Worm (Caenorhabditis elegans): ENCODE results near the gene Y65A5A.24.

DNA sequence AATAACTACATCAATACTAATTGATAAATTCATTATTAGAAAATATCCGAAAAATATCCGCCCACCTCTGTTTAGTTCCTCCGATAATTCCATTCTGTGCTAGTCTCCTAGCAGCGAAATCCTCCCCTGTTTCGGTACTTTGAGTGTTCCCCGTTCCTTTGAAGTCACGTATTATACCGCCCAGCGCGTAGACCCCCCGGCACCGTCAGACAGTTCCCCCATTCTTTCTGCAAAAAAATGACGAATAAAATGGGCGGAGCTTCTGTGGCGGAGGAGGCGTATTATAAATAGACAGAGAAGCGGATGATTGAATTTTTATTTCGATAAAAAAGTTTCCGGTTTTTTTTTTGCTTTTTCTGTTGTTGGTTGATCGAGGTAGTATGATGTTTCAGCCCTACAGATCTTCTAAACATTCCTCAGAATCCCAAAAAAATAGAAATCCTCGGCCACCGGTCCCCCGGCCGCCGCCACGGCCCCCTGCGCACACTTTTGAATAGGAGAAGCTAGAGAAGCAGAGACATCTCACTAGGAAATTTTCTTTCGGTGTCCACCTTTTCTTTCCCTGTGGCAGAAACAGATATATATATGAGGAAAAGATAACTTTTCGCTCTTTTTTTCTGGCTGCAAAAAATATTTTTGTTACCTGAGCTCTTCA lies 28.3 kb downstream of the Y65A5A.24 start:
- TF ChIP-seq F13C5.2 (tag; optimal IDR thresholded peaks at IDR 0.05) = no peak
- no peak for TF ChIP-seq aly-1 (tag; optimal IDR thresholded peaks at IDR 0.05)
- no peak for TF ChIP-seq hnd-1 (tag; optimal IDR thresholded peaks at IDR 0.05)
- no peak for TF ChIP-seq flt-1 (GFP tag; IDR thresholded peaks at IDR 0.05)
- no peak for TF ChIP-seq tbx-11 (GFP tag; IDR thresholded peaks at IDR 0.05)
- no peak for TF ChIP-seq ama-1 (optimal IDR thresholded peaks at IDR 0.05)
- no peak for TF ChIP-seq tbx-37 (GFP tag; conservative IDR thresholded peaks at IDR 0.05)
- TF ChIP-seq scrt-1 (GFP tag; IDR thresholded peaks at IDR 0.05) = no peak
- no peak for TF ChIP-seq tra-4 (tag; optimal IDR thresholded peaks at IDR 0.05)
- TF ChIP-seq pes-1 (GFP tag; IDR thresholded peaks at IDR 0.05) = no peak
- TF ChIP-seq B0310.2 (tag; optimal IDR thresholded peaks at IDR 0.05) = no peak
- no peak for TF ChIP-seq ceh-13 (GFP tag; optimal IDR thresholded peaks at IDR 0.05)

Measured in whole organism, early embryonic.